Worm (Caenorhabditis elegans) whole organism, midembryonic: ENCODE measurements around the gene T16H12.3.

ENCODE experiments used
- T22C8.4 ChIP-seq: fragments of 200-800 bp; sonication (Bioruptor generic); IDR thresholded peaks from 2 replicates; pipeline ENCODE4 v1.3.6; 2022; ENCODE audit warnings: missing genetic modification characterization, missing compliant biosample characterization
- cog-1 ChIP-seq: sonication (generic microtip); optimal IDR thresholded peaks from 2 replicates; lab custom pipeline; 2016; ENCODE audit warnings: missing genetic modification characterization, missing compliant biosample characterization
- flt-1 ChIP-seq: fragments of 200-800 bp; sonication (Bioruptor generic); IDR thresholded peaks from 2 replicates; pipeline ENCODE4 v1.3.6; 2022; ENCODE audit warnings: missing genetic modification characterization, missing compliant biosample characterization
- klf-2 ChIP-seq: fragments of 200-800 bp; sonication (Bioruptor generic); conservative IDR thresholded peaks from 2 replicates; pipeline ENCODE4 v1.3.6; 2022; ENCODE audit warnings: missing genetic modification reagents, missing genetic modification characterization, missing compliant biosample characterization
- ztf-23 ChIP-seq: fragments of 200-800 bp; sonication (Bioruptor generic); IDR thresholded peaks from 2 replicates; pipeline ENCODE4 v1.3.6; 2022; ENCODE audit warnings: missing genetic modification reagents, missing genetic modification characterization, missing compliant biosample characterization

- TF ChIP-seq ztf-23 (GFP tag; lab: Robert Waterston, UW), result no peak
- TF ChIP-seq T22C8.4, result no peak
- TF ChIP-seq cog-1, result no peak
- no peak for TF ChIP-seq klf-2 (GFP tag; lab: Robert Waterston, UW)
- no peak for TF ChIP-seq flt-1 (GFP tag; lab: Robert Waterston, UW)
Observed at ce11 chrIII:10095377-10095776, 12.3 kb upstream of the T16H12.3 start.
